Fruit fly (Drosophila melanogaster) whole organism, adult: ENCODE data around the gene CG44014.

Experiments used
- CG11617 ChIP-seq: fragments of 200-800 bp; sonication (Bioruptor generic); optimal IDR thresholded peaks from 2 replicates; lab custom pipeline; 2017; ENCODE audit warnings: mild to moderate bottlenecking, missing biosample characterization, missing genetic modification reagents, missing genetic modification characterization
- CG12768 ChIP-seq: fragments of 200-800 bp; sonication (Bioruptor generic); optimal IDR thresholded peaks from 2 replicates; lab custom pipeline; 2017; ENCODE audit warnings: missing biosample characterization, missing genetic modification characterization, mild to moderate bottlenecking, moderate library complexity, missing genetic modification reagents
- CG14711 ChIP-seq: fragments of 200-800 bp; sonication (Bioruptor generic); optimal IDR thresholded peaks from 2 replicates; lab custom pipeline; 2018; ENCODE audit warnings: missing biosample characterization, mild to moderate bottlenecking, missing genetic modification characterization, moderate library complexity
- CG1620 ChIP-seq: fragments of 200-800 bp; sonication (Bioruptor generic); optimal IDR thresholded peaks from 2 replicates; lab custom pipeline; 2016; ENCODE audit warnings: missing biosample characterization, missing genetic modification characterization
- CG33017 ChIP-seq: fragments of 200-800 bp; sonication (Bioruptor generic); optimal IDR thresholded peaks from 2 replicates; lab custom pipeline; 2018; ENCODE audit warnings: missing biosample characterization, mild to moderate bottlenecking, missing genetic modification characterization, moderate library complexity
- CG5204 ChIP-seq: fragments of 200-800 bp; sonication (Bioruptor generic); optimal IDR thresholded peaks from 2 replicates; lab custom pipeline; 2016; ENCODE audit warnings: missing biosample characterization, missing genetic modification characterization
- CG7045 ChIP-seq: fragments of 200-800 bp; sonication (Bioruptor generic); optimal IDR thresholded peaks from 2 replicates; lab custom pipeline; 2017; ENCODE audit warnings: missing biosample characterization, mild to moderate bottlenecking, missing genetic modification characterization
- CG7101 ChIP-seq: fragments of 200-800 bp; sonication (Bioruptor generic); optimal IDR thresholded peaks from 2 replicates; lab custom pipeline; 2018; ENCODE audit warnings: missing biosample characterization, mild to moderate bottlenecking, missing genetic modification characterization, moderate library complexity
- Clk ChIP-seq: fragments of 200-800 bp; sonication (Bioruptor generic); optimal IDR thresholded peaks from 2 replicates; lab custom pipeline; 2017; ENCODE audit warnings: missing biosample characterization, missing genetic modification characterization
- Crg-1 ChIP-seq: fragments of 200-800 bp; sonication (Bioruptor generic); optimal IDR thresholded peaks from 2 replicates; lab custom pipeline; 2016; ENCODE audit warnings: missing biosample characterization, missing genetic modification characterization
- Hr96 ChIP-seq: fragments of 200-800 bp; sonication (Bioruptor generic); optimal IDR thresholded peaks from 2 replicates; lab custom pipeline; 2016; ENCODE audit warnings: missing biosample characterization, missing genetic modification characterization
- Mnt ChIP-seq: fragments of 200-800 bp; sonication (Bioruptor generic); optimal IDR thresholded peaks from 2 replicates; lab custom pipeline; 2016; ENCODE audit warnings: missing biosample characterization, mild to moderate bottlenecking, missing genetic modification characterization
- bab1 ChIP-seq: fragments of 200-800 bp; sonication (Bioruptor generic); optimal IDR thresholded peaks from 3 replicates; lab custom pipeline; 2019; ENCODE audit warnings: missing biosample characterization, mild to moderate bottlenecking, missing genetic modification characterization, moderate library complexity
- cic ChIP-seq: fragments of 200-800 bp; sonication (Bioruptor generic); optimal IDR thresholded peaks from 2 replicates; lab custom pipeline; 2017; ENCODE audit warnings: missing biosample characterization, mild to moderate bottlenecking, missing genetic modification characterization, moderate library complexity
- cnc ChIP-seq, 2 experiments: fragments of >200 bp; optimal IDR thresholded peaks; 2 replicates each; lab custom pipeline; 2017
- kay ChIP-seq: fragments of 200-800 bp; sonication (Bioruptor generic); peaks from one replicate; lab custom pipeline; 2016; ENCODE audit warnings: missing biosample characterization, missing genetic modification characterization, borderline replicate concordance
- ovo ChIP-seq: fragments of 200-800 bp; sonication (Bioruptor generic); optimal IDR thresholded peaks from 2 replicates; lab custom pipeline; 2016; ENCODE audit warnings: missing biosample characterization, missing genetic modification characterization
- pad ChIP-seq: fragments of 200-800 bp; sonication (Bioruptor generic); optimal IDR thresholded peaks from 3 replicates; lab custom pipeline; 2017; ENCODE audit warnings: missing biosample characterization, missing genetic modification characterization, mild to moderate bottlenecking, moderate library complexity, missing genetic modification reagents
- tj ChIP-seq: fragments of 200-800 bp; sonication (Bioruptor generic); optimal IDR thresholded peaks from 3 replicates; lab custom pipeline; 2017; ENCODE audit warnings: missing biosample characterization, mild to moderate bottlenecking, missing genetic modification characterization, moderate library complexity
- toe ChIP-seq: fragments of 200-800 bp; sonication (Bioruptor generic); optimal IDR thresholded peaks from 2 replicates; lab custom pipeline; 2016; ENCODE audit warnings: missing biosample characterization, missing genetic modification characterization

CG44014 gene

DNA sequence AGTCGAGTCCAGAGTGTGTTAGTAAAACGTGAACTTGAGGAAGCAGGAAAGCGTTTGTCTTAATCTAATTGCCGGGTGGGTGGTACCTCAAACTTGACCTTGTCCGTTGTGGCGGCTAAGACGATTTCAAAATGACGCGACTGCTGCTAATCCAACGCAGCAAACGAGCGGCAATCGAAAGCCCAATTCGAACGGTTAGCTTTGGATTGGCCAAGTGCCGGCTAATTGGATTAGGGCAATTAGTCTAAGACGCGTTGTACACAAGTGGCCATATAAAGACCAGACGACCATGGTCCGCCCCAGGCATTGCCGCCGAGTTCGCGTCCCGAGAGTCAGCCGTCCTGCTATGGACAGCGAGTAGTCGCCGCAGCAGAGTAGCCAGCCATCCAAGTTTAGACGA lies 25.8 kb downstream of the CG44014 start, which contains the start of gene Rh6:
Gene Rh6 (plus strand): TSS at position 301 of the 400 bp plus-strand sequence.
- no peak for TF ChIP-seq CG7101 (tag; lab: Kevin White, UChicago)
- no peak for TF ChIP-seq CG14711 (tag; lab: Kevin White, UChicago)
- no peak for TF ChIP-seq CG1620 (GFP tag; lab: Kevin White, UChicago)
- TF ChIP-seq tj (GFP tag; lab: Kevin White, UChicago), result no peak
- no peak for TF ChIP-seq kay (GFP tag; lab: Kevin White, UChicago)
- TF ChIP-seq bab1 (GFP tag; lab: Kevin White, UChicago), result no peak
- no peak for TF ChIP-seq toe (GFP tag; lab: Kevin White, UChicago)
- no peak for TF ChIP-seq CG7045 (GFP tag; lab: Kevin White, UChicago)
- TF ChIP-seq CG12768 (GFP tag; lab: Kevin White, UChicago), result no peak
- TF ChIP-seq cnc (optimal IDR thresholded peaks at IDR 0.05; lab: Kevin White, UChicago), result no peak
- TF ChIP-seq Clk, result no peak
- no peak for TF ChIP-seq Hr96 (GFP tag; lab: Kevin White, UChicago)
- no peak for TF ChIP-seq CG5204
- TF ChIP-seq ovo (GFP tag; lab: Kevin White, UChicago), result no peak
- TF ChIP-seq Crg-1, result no peak
- TF ChIP-seq cic, result no peak

dm6 chr3R:15481606-15482005 lies 27.1 kb downstream of the CG44014 start, which contains the start of gene B9d1:
Gene B9d1, plus strand, starts transcription at chr3R:15481906.
- TF ChIP-seq CG14711 (tag; lab: Kevin White, UChicago), result no peak
- no peak for TF ChIP-seq ovo (GFP tag; lab: Kevin White, UChicago)
- no peak for TF ChIP-seq toe (GFP tag; lab: Kevin White, UChicago)
- no peak for TF ChIP-seq CG7101 (tag; lab: Kevin White, UChicago)
- no peak for TF ChIP-seq Mnt (GFP tag; lab: Kevin White, UChicago)
- no peak for TF ChIP-seq kay (GFP tag; lab: Kevin White, UChicago)

DNA sequence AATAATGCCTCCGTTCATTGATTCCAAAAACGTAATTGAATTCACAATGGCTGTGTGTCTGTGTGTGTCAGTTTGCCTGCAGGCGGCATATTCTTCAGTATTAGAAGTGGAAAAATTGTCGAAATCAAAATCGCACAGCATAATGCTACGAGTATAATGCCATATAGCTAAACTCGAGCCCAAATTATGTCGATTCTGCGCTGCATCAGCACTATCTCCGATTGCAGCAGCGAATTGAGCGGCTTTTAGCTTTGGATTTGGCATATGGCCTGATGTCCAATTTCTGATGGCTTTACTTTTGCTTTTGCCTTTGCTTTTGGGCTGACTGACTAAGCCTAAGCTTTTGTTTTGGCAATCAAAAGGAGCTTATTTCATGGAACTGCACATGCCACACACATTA lies 28.6 kb downstream of the CG44014 start:
- TF ChIP-seq bab1 (GFP tag; lab: Kevin White, UChicago) (no peak), tj (GFP tag; lab: Kevin White, UChicago) (peak; percentile 98), CG12768 (GFP tag; lab: Kevin White, UChicago) (no peak), toe (GFP tag; lab: Kevin White, UChicago) (no peak), Mnt (GFP tag; lab: Kevin White, UChicago) (no peak), Crg-1 (no peak)

DNA sequence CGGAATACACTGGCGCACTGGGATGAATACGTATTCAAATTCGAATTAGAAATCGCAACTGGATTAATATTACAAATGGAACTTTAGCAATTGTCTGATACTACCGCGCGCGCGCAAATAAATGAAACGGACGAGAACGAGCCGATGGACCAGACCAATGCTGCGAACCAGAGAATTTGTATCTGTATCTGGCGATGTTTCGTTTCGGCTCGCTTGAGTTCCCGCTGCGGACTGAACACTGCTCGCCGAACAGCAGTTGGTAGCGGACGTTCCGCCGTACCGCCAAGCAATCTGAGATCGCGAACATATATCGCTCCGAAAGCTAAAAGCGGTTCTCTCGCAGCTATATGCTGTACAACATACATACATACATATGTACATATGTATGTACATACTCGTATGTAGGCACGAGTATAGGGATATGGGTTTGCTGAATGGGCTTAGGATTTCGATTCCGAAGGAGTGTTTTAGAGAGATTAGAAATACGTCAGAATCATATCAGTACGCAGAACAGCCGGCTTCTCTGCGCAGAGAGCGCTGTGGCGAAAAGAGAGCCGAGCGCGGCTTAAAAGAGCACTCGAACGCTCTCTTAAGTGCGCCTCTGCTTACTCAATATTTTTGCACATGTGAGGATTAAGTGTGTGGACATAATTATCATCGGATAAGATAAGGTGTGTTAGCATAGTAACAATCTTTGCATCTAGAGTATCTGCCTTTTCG lies 32.6 kb downstream of the CG44014 start, which contains the start of gene AdamTS-A:
Gene AdamTS-A (minus strand): TSS at position 221 of the 720 bp plus-strand sequence.
- TF ChIP-seq cic (no peak), Clk (no peak), tj (GFP tag; lab: Kevin White, UChicago) (peak; percentile 33), CG7045 (GFP tag; lab: Kevin White, UChicago) (no peak)

DNA sequence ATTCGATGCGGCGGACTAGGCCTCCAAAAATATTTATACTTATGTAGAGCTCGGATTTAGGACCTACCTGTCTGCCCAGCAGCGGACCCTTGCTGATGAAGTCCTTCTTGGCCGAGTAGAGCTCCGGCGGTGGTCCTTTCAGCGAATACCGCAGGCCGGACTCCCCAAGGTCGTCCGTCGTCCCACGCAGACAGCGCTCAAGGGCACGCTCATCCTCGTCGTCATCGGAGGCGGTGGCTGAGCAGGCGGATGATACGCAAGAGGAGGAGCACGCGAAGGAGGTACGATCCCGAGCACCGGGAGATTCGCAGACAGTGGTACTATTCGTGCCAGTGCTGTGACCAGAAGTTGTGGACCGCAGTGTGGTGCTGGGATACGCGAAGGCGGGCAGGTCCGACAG lies 33.9 kb downstream of the CG44014 start:
- TF ChIP-seq CG11617 (no peak), CG7101 (tag; lab: Kevin White, UChicago) (no peak), kay (GFP tag; lab: Kevin White, UChicago) (no peak), ovo (GFP tag; lab: Kevin White, UChicago) (no peak), Crg-1 (no peak), CG12768 (GFP tag; lab: Kevin White, UChicago) (no peak), Mnt (GFP tag; lab: Kevin White, UChicago) (no peak), CG7045 (GFP tag; lab: Kevin White, UChicago) (no peak), cnc (optimal IDR thresholded peaks at IDR 0.05; lab: Kevin White, UChicago) (no peak), CG14711 (tag; lab: Kevin White, UChicago) (no peak), tj (GFP tag; lab: Kevin White, UChicago) (no peak), CG33017 (tag; lab: Kevin White, UChicago) (no peak), pad (no peak), CG5204 (no peak), CG1620 (GFP tag; lab: Kevin White, UChicago) (no peak), cic (no peak), Hr96 (GFP tag; lab: Kevin White, UChicago) (no peak), bab1 (GFP tag; lab: Kevin White, UChicago) (no peak)

DNA sequence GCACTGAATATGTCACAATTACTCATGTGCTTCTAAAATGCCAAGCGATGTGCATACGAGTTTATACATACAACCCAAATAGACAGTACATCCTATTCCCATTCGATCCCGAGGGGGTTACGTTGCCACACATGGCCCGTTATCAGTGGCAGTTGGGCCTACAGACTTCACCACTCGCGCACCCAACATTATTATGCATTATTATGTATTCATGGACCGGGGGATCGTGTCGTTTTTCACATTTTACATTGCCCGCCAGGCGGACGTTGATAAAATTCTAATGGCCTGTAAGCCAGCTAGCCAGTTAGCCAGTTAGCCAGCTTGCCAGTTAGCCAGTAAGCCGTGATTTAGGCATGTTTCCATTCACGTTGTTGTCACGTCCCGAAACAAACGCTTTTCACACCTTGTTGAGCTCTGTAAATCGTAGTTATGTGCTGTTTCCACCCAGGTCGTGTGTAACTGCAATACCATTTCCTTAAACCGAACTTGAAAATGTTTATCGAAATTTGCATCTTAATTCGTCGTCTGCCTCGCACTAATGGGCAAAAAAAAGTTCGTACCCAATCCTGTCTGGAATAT lies 35.2 kb downstream of the CG44014 start:
- no peak for TF ChIP-seq cnc (optimal IDR thresholded peaks at IDR 0.05; lab: Kevin White, UChicago)

dm6 chr3R:15472753-15473212 lies 35.9 kb downstream of the CG44014 start:
- TF ChIP-seq tj (GFP tag; lab: Kevin White, UChicago), result peak; percentile 69
- no peak for TF ChIP-seq Clk
- TF ChIP-seq kay (GFP tag; lab: Kevin White, UChicago), result peak; percentile 50
- peak; percentile 76 for TF ChIP-seq bab1 (GFP tag; lab: Kevin White, UChicago)
- peak; percentile 12 for TF ChIP-seq CG11617
